Worm (Caenorhabditis elegans) whole organism, mixed stage, embryonic: ENCODE measurements around the gene T23F2.3.

Experiments used
- bed-3 ChIP-seq: fragments of 200-800 bp; sonication (Bioruptor generic); optimal IDR thresholded peaks from 3 replicates; lab custom pipeline; 2018; ENCODE audit warnings: mild to moderate bottlenecking, missing genetic modification characterization, moderate library complexity, missing compliant biosample characterization
- blmp-1 ChIP-seq: fragments of 150-350 bp; optimal IDR thresholded peaks from 2 replicates; lab custom pipeline; 2014; ENCODE audit warnings: missing biosample characterization, missing genetic modification characterization
- ceh-39 ChIP-seq: fragments of 150-350 bp; optimal IDR thresholded peaks from 2 replicates; lab custom pipeline; 2014; ENCODE audit warnings: missing biosample characterization, missing genetic modification characterization
- ceh-43 ChIP-seq: fragments of 200-800 bp; sonication (Bioruptor generic); optimal IDR thresholded peaks from 2 replicates; lab custom pipeline; 2018; ENCODE audit warnings: mild to moderate bottlenecking, missing genetic modification characterization, moderate library complexity, missing compliant biosample characterization
- ceh-83 ChIP-seq: fragments of 200-800 bp; sonication (Bioruptor generic); optimal IDR thresholded peaks from 2 replicates; lab custom pipeline; 2018; ENCODE audit warnings: mild to moderate bottlenecking, missing genetic modification characterization, missing compliant biosample characterization
- ces-1 ChIP-seq: fragments of 150-350 bp; optimal IDR thresholded peaks from 2 replicates; lab custom pipeline; 2014; ENCODE audit warnings: missing biosample characterization, missing genetic modification reagents, missing genetic modification characterization
- drap-1 ChIP-seq: fragments of 200-800 bp; sonication (Bioruptor generic); optimal IDR thresholded peaks from 3 replicates; lab custom pipeline; 2018; ENCODE audit warnings: mild to moderate bottlenecking, missing genetic modification characterization, missing compliant biosample characterization
- elt-1 ChIP-seq: sonication (generic microtip); optimal IDR thresholded peaks from 2 replicates; lab custom pipeline; 2017; ENCODE audit warnings: missing genetic modification characterization, mild to moderate bottlenecking, missing compliant biosample characterization, antibody characterized with exemption, moderate library complexity, borderline replicate concordance; ENCODE audit not compliant: insufficient read depth
- elt-3 ChIP-seq: fragments of 150-350 bp; optimal IDR thresholded peaks from 2 replicates; lab custom pipeline; 2014; ENCODE audit warnings: missing biosample characterization, missing genetic modification characterization
- flh-1 ChIP-seq: fragments of 200-800 bp; sonication (Bioruptor generic); optimal IDR thresholded peaks from 2 replicates; lab custom pipeline; 2018; ENCODE audit warnings: mild to moderate bottlenecking, missing genetic modification characterization, moderate library complexity, missing compliant biosample characterization
- hlh-1 ChIP-seq: fragments of 150-350 bp; optimal IDR thresholded peaks from 2 replicates; lab custom pipeline; 2014; ENCODE audit warnings: missing biosample characterization, missing genetic modification reagents, missing genetic modification characterization
- lin-13 ChIP-seq: fragments of 150-350 bp; optimal IDR thresholded peaks from 2 replicates; lab custom pipeline; 2014; ENCODE audit warnings: missing biosample characterization, missing genetic modification characterization
- lsy-2 ChIP-seq: fragments of 150-350 bp; optimal IDR thresholded peaks from 2 replicates; lab custom pipeline; 2014; ENCODE audit warnings: missing biosample characterization, missing genetic modification characterization
- mab-5 ChIP-seq: fragments of 150-350 bp; optimal IDR thresholded peaks from 2 replicates; lab custom pipeline; 2014; ENCODE audit warnings: missing biosample characterization, missing genetic modification characterization
- mep-1 ChIP-seq: fragments of 150-350 bp; optimal IDR thresholded peaks from 2 replicates; lab custom pipeline; 2017; ENCODE audit warnings: missing biosample characterization, missing genetic modification reagents, missing genetic modification characterization, inconsistent platforms
- mls-2 ChIP-seq: sonication (generic microtip); optimal IDR thresholded peaks from 2 replicates; lab custom pipeline; 2016; ENCODE audit warnings: mild to moderate bottlenecking, missing genetic modification characterization, moderate library complexity, missing compliant biosample characterization
- nhr-12 ChIP-seq: fragments of 150-350 bp; optimal IDR thresholded peaks from 2 replicates; lab custom pipeline; 2014; ENCODE audit warnings: missing biosample characterization, missing genetic modification characterization
- nhr-2 ChIP-seq: fragments of 150-350 bp; optimal IDR thresholded peaks from 2 replicates; lab custom pipeline; 2014; ENCODE audit warnings: missing biosample characterization, missing genetic modification characterization
- nhr-237 ChIP-seq: fragments of 150-350 bp; optimal IDR thresholded peaks from 2 replicates; lab custom pipeline; 2014; ENCODE audit warnings: missing biosample characterization, missing genetic modification characterization
- nhr-28 ChIP-seq: fragments of 150-350 bp; optimal IDR thresholded peaks from 2 replicates; lab custom pipeline; 2014; ENCODE audit warnings: missing biosample characterization, missing genetic modification characterization
- nhr-76 ChIP-seq: sonication (generic microtip); optimal IDR thresholded peaks from 2 replicates; lab custom pipeline; 2017; ENCODE audit warnings: missing biosample characterization, missing genetic modification characterization
- pha-4 ChIP-seq: fragments of 150-350 bp; optimal IDR thresholded peaks from 2 replicates; lab custom pipeline; 2018; ENCODE audit warnings: missing biosample characterization, missing genetic modification reagents, missing genetic modification characterization
- sem-2 ChIP-seq: fragments of 200-800 bp; sonication (Bioruptor generic); optimal IDR thresholded peaks from 2 replicates; lab custom pipeline; 2018; ENCODE audit warnings: mild to moderate bottlenecking, missing genetic modification characterization, missing compliant biosample characterization
- snpc-4 ChIP-seq: fragments of 150-350 bp; optimal IDR thresholded peaks from 2 replicates; lab custom pipeline; 2014; ENCODE audit warnings: missing biosample characterization, missing genetic modification characterization
- sptf-1 ChIP-seq: sonication (generic microtip); optimal IDR thresholded peaks from 2 replicates; lab custom pipeline; 2017; ENCODE audit warnings: mild to moderate bottlenecking, missing genetic modification characterization, moderate library complexity, missing compliant biosample characterization
- tbx-8 ChIP-seq: fragments of 200-800 bp; sonication (Bioruptor generic); optimal IDR thresholded peaks from 2 replicates; lab custom pipeline; 2018; ENCODE audit warnings: mild to moderate bottlenecking, missing genetic modification characterization, moderate library complexity, missing compliant biosample characterization
- unc-120 ChIP-seq: sonication (generic microtip); optimal IDR thresholded peaks from 2 replicates; lab custom pipeline; 2017; ENCODE audit warnings: missing genetic modification characterization, missing compliant biosample characterization; ENCODE audit not compliant: poor library complexity, severe bottlenecking
- unc-39 ChIP-seq: fragments of 150-350 bp; optimal IDR thresholded peaks from 2 replicates; lab custom pipeline; 2014; ENCODE audit warnings: missing biosample characterization, missing genetic modification characterization
- unc-62 ChIP-seq: fragments of 150-350 bp; optimal IDR thresholded peaks from 2 replicates; lab custom pipeline; 2014; ENCODE audit warnings: missing biosample characterization, missing genetic modification reagents, missing genetic modification characterization
- zip-8 ChIP-seq: fragments of 150-350 bp; optimal IDR thresholded peaks from 2 replicates; lab custom pipeline; 2014; ENCODE audit warnings: missing biosample characterization, missing genetic modification characterization
- ztf-11 ChIP-seq: fragments of 150-350 bp; optimal IDR thresholded peaks from 2 replicates; lab custom pipeline; 2014; ENCODE audit warnings: missing biosample characterization, missing genetic modification characterization

T23F2.3 gene

DNA sequence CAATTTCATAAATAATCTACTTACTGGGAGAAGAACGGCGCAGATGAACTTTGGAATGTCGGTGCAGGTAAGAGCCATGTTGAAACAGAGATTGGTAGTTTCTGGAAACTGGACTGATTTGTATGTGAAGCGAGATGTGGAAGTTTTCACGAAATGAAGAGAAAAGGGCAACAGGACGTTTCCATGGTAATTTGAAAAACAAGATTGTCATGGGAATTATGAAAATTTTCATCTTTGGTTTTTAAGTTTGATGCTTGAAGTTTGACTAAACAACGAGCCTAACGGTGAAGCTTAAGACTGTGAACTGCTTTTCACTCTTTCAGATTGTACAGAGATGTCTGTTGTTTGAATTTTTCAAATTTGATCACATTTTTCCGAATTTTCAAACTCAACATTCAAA lies at the start of gene T23F2.3:
Gene T23F2.3 (minus strand): TSS at position 101 of the 400 bp plus-strand sequence.
- TF ChIP-seq zip-8 (tag; lab: Kevin White, UChicago): no peak
- TF ChIP-seq flh-1 (GFP tag; lab: Kevin White, UChicago): no peak
- no peak for TF ChIP-seq nhr-28 (tag; lab: Kevin White, UChicago)
- no peak for TF ChIP-seq lsy-2 (tag; lab: Kevin White, UChicago)
- no peak for TF ChIP-seq sptf-1 (tag; lab: Kevin White, UChicago)
- TF ChIP-seq sem-2 (GFP tag; lab: Kevin White, UChicago): no peak
- TF ChIP-seq mep-1 (tag; lab: Kevin White, UChicago): no peak
- no peak for TF ChIP-seq nhr-2 (tag; lab: Kevin White, UChicago)
- no peak for TF ChIP-seq drap-1 (GFP tag; lab: Kevin White, UChicago)
- no peak for TF ChIP-seq mls-2 (tag; lab: Kevin White, UChicago)
- TF ChIP-seq unc-120 (tag; lab: Kevin White, UChicago): no peak
- no peak for TF ChIP-seq ceh-39 (tag; lab: Kevin White, UChicago)
- TF ChIP-seq ztf-11 (tag; lab: Kevin White, UChicago): no peak
- TF ChIP-seq lin-13 (tag; lab: Kevin White, UChicago): no peak
- TF ChIP-seq ceh-83 (GFP tag; lab: Kevin White, UChicago): no peak
- no peak for TF ChIP-seq unc-39
- no peak for TF ChIP-seq ceh-43 (GFP tag; lab: Kevin White, UChicago)
- TF ChIP-seq nhr-12 (tag; lab: Kevin White, UChicago): no peak
- no peak for TF ChIP-seq hlh-1
- no peak for TF ChIP-seq unc-62 (GFP tag; lab: Kevin White, UChicago)

- TF ChIP-seq mab-5 (no peak), ceh-83 (GFP tag; lab: Kevin White, UChicago) (no peak), ces-1 (GFP tag; lab: Kevin White, UChicago) (no peak), unc-120 (tag; lab: Kevin White, UChicago) (no peak), sem-2 (GFP tag; lab: Kevin White, UChicago) (no peak), unc-62 (GFP tag; lab: Kevin White, UChicago) (no peak), elt-3 (tag; lab: Kevin White, UChicago) (no peak), mep-1 (tag; lab: Kevin White, UChicago) (no peak)
These were observed 45.8 kb upstream of the T23F2.3 start, which contains the start of gene C38C5.1 for ce11 chrX:5557966-5558365. Gene C38C5.1 (plus strand): TSS chrX:5558055.

DNA sequence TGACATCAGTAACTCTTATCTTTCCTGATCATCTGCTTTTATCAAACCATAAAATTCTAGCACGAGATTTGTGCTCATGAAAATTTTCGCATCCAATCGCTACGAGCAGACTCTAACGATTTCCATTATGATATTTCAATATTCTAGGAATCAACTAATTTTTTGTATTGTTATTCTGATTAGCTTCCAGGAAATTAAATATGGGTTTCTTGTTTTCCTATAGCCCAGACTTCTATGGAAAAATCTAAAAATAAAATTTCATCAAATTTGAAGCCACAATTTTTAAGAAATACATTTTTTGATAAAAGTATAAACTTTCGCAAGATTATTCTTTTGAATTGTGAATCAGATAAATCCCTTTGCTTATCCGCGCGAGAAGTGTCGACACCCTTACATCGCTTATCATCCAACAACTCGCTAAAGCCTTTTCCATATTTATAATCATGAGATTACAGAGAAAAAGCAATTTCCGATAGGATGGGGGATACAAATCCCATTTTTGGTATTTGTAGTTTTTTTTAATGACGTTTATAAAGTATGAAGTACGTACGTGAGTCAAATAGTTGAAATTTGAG lies 43.0 kb upstream of the T23F2.3 start:
- TF ChIP-seq drap-1 (GFP tag; lab: Kevin White, UChicago) (no peak), ceh-39 (tag; lab: Kevin White, UChicago) (no peak), blmp-1 (tag; lab: Kevin White, UChicago) (no peak), nhr-12 (tag; lab: Kevin White, UChicago) (no peak), nhr-76 (tag; lab: Kevin White, UChicago) (no peak)

- TF ChIP-seq unc-120 (tag; lab: Kevin White, UChicago) (no peak), pha-4 (tag; lab: Kevin White, UChicago) (no peak), bed-3 (GFP tag; lab: Kevin White, UChicago) (no peak), snpc-4 (tag; lab: Kevin White, UChicago) (no peak), unc-39 (no peak), nhr-76 (tag; lab: Kevin White, UChicago) (no peak), drap-1 (GFP tag; lab: Kevin White, UChicago) (no peak), ztf-11 (tag; lab: Kevin White, UChicago) (no peak), elt-1 (tag; lab: Kevin White, UChicago) (no peak), elt-3 (tag; lab: Kevin White, UChicago) (no peak), nhr-237 (tag; lab: Kevin White, UChicago) (no peak), mep-1 (tag; lab: Kevin White, UChicago) (no peak), ceh-83 (GFP tag; lab: Kevin White, UChicago) (no peak), mls-2 (tag; lab: Kevin White, UChicago) (no peak), mab-5 (no peak), tbx-8 (no peak), sem-2 (GFP tag; lab: Kevin White, UChicago) (no peak), nhr-28 (tag; lab: Kevin White, UChicago) (no peak), blmp-1 (tag; lab: Kevin White, UChicago) (no peak)
These were observed 40.5 kb upstream of the T23F2.3 start, which contains the start of gene ifta-1 for ce11 chrX:5552652-5553051. Gene ifta-1 (minus strand): TSS chrX:5552752.
